Worm (Caenorhabditis elegans) whole organism, L3 larva: ENCODE data around the gene dsb-3.

Source experiments
- R02D3.7 ChIP-seq: fragments of 150-350 bp; optimal IDR thresholded peaks from 2 replicates; lab custom pipeline; 2014; ENCODE audit warnings: missing biosample characterization, missing genetic modification characterization
- elt-1 ChIP-seq: fragments of 150-350 bp; optimal IDR thresholded peaks from 2 replicates; lab custom pipeline; 2014; ENCODE audit warnings: missing biosample characterization, missing genetic modification characterization
- tbx-2 ChIP-seq: sonication (generic microtip); optimal IDR thresholded peaks from 2 replicates; lab custom pipeline; 2016; ENCODE audit warnings: mild to moderate bottlenecking, missing genetic modification characterization, missing compliant biosample characterization
- ztf-11 ChIP-seq: fragments of 150-350 bp; optimal IDR thresholded peaks from 2 replicates; lab custom pipeline; 2014; ENCODE audit warnings: missing biosample characterization, missing genetic modification characterization

- no peak for TF ChIP-seq elt-1
- TF ChIP-seq tbx-2 (tag; lab: Kevin White, UChicago) = no peak
- TF ChIP-seq R02D3.7 (tag; lab: Kevin White, UChicago) = no peak
- no peak for TF ChIP-seq ztf-11 (tag; lab: Kevin White, UChicago)
Measured at ce11 chrIV:7728402-7728963, 30.9 kb downstream of the dsb-3 start, which contains the start of gene sucg-1.
